Worm (Caenorhabditis elegans) whole organism, early embryonic: ENCODE results near the gene Y43F8B.10.

Source experiments
- B0310.2 ChIP-seq: sonication (generic microtip); optimal IDR thresholded peaks from 2 replicates; lab custom pipeline; 2016; ENCODE audit warnings: mild to moderate bottlenecking, missing genetic modification characterization, missing compliant biosample characterization
- aly-1 ChIP-seq: sonication (generic microtip); optimal IDR thresholded peaks from 2 replicates; lab custom pipeline; 2016; ENCODE audit warnings: missing genetic modification characterization, missing compliant biosample characterization
- ama-1 ChIP-seq: fragments of 150-350 bp; optimal IDR thresholded peaks from 2 replicates; lab custom pipeline; 2014
- ceh-13 ChIP-seq: fragments of 200-800 bp; sonication (Bioruptor generic); optimal IDR thresholded peaks from 2 replicates; lab custom pipeline; 2018; ENCODE audit warnings: mild to moderate bottlenecking, missing genetic modification characterization, missing compliant biosample characterization
- ceh-36 ChIP-seq: sonication (generic microtip); optimal IDR thresholded peaks from 2 replicates; lab custom pipeline; 2016; ENCODE audit warnings: missing genetic modification characterization, inconsistent platforms, missing compliant biosample characterization
- ets-7 ChIP-seq: sonication (generic microtip); optimal IDR thresholded peaks from 2 replicates; lab custom pipeline; 2016; ENCODE audit warnings: missing genotype, missing genetic modification characterization, missing compliant biosample characterization
- flt-1 ChIP-seq: fragments of 200-800 bp; sonication (Bioruptor generic); IDR thresholded peaks from 2 replicates; pipeline ENCODE4 v1.3.6; 2022; ENCODE audit warnings: missing genetic modification characterization, missing compliant biosample characterization
- hmbx-1 ChIP-seq: sonication (generic microtip); optimal IDR thresholded peaks from 2 replicates; lab custom pipeline; 2016; ENCODE audit warnings: mild to moderate bottlenecking, missing genetic modification characterization, missing compliant biosample characterization
- hmg-4 ChIP-seq: fragments of 200-800 bp; sonication (Bioruptor generic); optimal IDR thresholded peaks from 2 replicates; lab custom pipeline; 2018; ENCODE audit warnings: mild to moderate bottlenecking, missing genetic modification characterization, missing compliant biosample characterization
- hnd-1 ChIP-seq: sonication (generic microtip); optimal IDR thresholded peaks from 2 replicates; lab custom pipeline; 2016; ENCODE audit warnings: missing genetic modification characterization, missing compliant biosample characterization
- scrt-1 ChIP-seq: fragments of 200-800 bp; sonication (Bioruptor generic); IDR thresholded peaks from 2 replicates; pipeline ENCODE4 v1.3.6; 2022; ENCODE audit warnings: missing genetic modification characterization, missing compliant biosample characterization
- sea-1 ChIP-seq: fragments of 200-800 bp; sonication (Bioruptor generic); conservative IDR thresholded peaks from 2 replicates; pipeline ENCODE4 v1.3.6; 2022; ENCODE audit warnings: missing genetic modification characterization, missing compliant biosample characterization
- tbx-11 ChIP-seq: fragments of 200-800 bp; sonication (Bioruptor generic); IDR thresholded peaks from 2 replicates; pipeline ENCODE4 v1.3.6; 2022; ENCODE audit warnings: missing genetic modification characterization, missing compliant biosample characterization
- tbx-37 ChIP-seq: fragments of 200-800 bp; sonication (Bioruptor generic); conservative IDR thresholded peaks from 2 replicates; pipeline ENCODE4 v1.3.6; 2022; ENCODE audit warnings: missing genetic modification reagents, missing genetic modification characterization, missing compliant biosample characterization

DNA sequence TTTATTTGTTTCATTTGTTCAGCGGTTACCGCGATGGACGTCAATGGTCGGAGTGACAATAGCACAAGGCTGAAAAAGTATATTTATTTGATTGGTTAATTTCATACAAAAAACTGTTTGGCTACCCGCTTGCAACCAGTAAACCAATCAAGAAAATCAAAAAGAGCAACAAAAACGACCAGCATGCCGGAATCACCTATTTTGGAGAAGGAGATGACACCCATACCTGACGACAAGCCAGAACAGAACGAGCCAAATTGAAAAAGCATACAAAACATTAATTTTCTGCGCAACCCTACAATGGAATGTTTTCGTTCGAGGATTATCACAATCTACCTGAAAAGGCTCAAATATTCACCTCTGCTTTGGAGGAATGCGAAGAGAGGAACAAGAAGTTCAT lies 16.2 kb downstream of the Y43F8B.10 start, which contains the start of gene Y43F8B.7:
- TF ChIP-seq tbx-37 (GFP tag; lab: Robert Waterston, UW), result no peak
- TF ChIP-seq scrt-1 (GFP tag; lab: Robert Waterston, UW), result no peak
- TF ChIP-seq ama-1 (lab: Kevin White, UChicago), result no peak
- no peak for TF ChIP-seq hmbx-1 (tag; lab: Kevin White, UChicago)
- TF ChIP-seq aly-1 (tag; lab: Kevin White, UChicago), result no peak
- TF ChIP-seq sea-1, result no peak
- TF ChIP-seq B0310.2, result no peak
- no peak for TF ChIP-seq flt-1 (GFP tag; lab: Robert Waterston, UW)
- no peak for TF ChIP-seq ets-7 (tag; lab: Kevin White, UChicago)
- no peak for TF ChIP-seq hnd-1
- no peak for TF ChIP-seq tbx-11 (GFP tag; lab: Robert Waterston, UW)
- TF ChIP-seq ceh-36 (tag; lab: Kevin White, UChicago), result no peak
- TF ChIP-seq hmg-4, result no peak
- no peak for TF ChIP-seq ceh-13 (GFP tag; lab: Kevin White, UChicago)
